Fruit fly (Drosophila melanogaster): ENCODE data around the gene tomboy20.

tomboy20 gene

dm6 chr3R:10775246-10775645 is 39.5 kb upstream of the tomboy20 start (continued):
- TF ChIP-seq CG42726 (GFP tag; IDR thresholded peaks at IDR 0.05; ENCODE audit: partially characterized antibody) (no peak), Dip3 (GFP tag; optimal IDR thresholded peaks at IDR 0.05) (no peak), Gug (GFP tag; IDR thresholded peaks at IDR 0.05) (no peak), ab (GFP tag; optimal IDR thresholded peaks at IDR 0.05) (no peak), NfI (GFP tag; optimal IDR thresholded peaks at IDR 0.05) (no peak), CG10979 (tag; optimal IDR thresholded peaks at IDR 0.05) (no peak), ham (GFP tag; IDR thresholded peaks at IDR 0.05) (no peak), unpg (GFP tag; optimal IDR thresholded peaks at IDR 0.05) (no peak), Awh (GFP tag; IDR thresholded peaks at IDR 0.05) (no peak), tio (GFP tag; optimal IDR thresholded peaks at IDR 0.05) (no peak), CG3407 (GFP tag; optimal IDR thresholded peaks at IDR 0.05) (no peak), corto (GFP tag; optimal IDR thresholded peaks at IDR 0.05) (no peak), Med (GFP tag) (peak; percentile 74), CG17385 (GFP tag; optimal IDR thresholded peaks at IDR 0.05) (no peak), NC2α (GFP tag; optimal IDR thresholded peaks at IDR 0.05) (no peak), abd-A (tag; optimal IDR thresholded peaks at IDR 0.05) (no peak), CG8281 (tag; optimal IDR thresholded peaks at IDR 0.05) (no peak), CG1832 (GFP tag; optimal IDR thresholded peaks at IDR 0.05) (no peak), lmd (GFP tag; IDR thresholded peaks at IDR 0.05) (peak; percentile 27; the same call in 1 of the 2 replicates), lilli (GFP tag; optimal IDR thresholded peaks at IDR 0.05) (no peak), jigr1 (GFP tag; IDR thresholded peaks at IDR 0.05) (no peak), row (GFP tag; IDR thresholded peaks at IDR 0.05) (no peak; the same call in 2 of the 3 replicates), vnd (GFP tag; IDR thresholded peaks at IDR 0.05; ENCODE audit: partially characterized antibody) (no peak), fd64A (GFP tag; optimal IDR thresholded peaks at IDR 0.05) (no peak), Taf1 (GFP tag; IDR thresholded peaks at IDR 0.05) (0 out of 2 replicates have a peak, but pooled peaks have one; percentile 49), Hsf (GFP tag; optimal IDR thresholded peaks at IDR 0.05) (no peak), E2f2 (GFP tag; IDR thresholded peaks at IDR 0.05) (no peak), CTCF (GFP tag; optimal IDR thresholded peaks at IDR 0.05) (no peak), Eip74EF (GFP tag; optimal IDR thresholded peaks at IDR 0.05) (no peak), gro (GFP tag; optimal IDR thresholded peaks at IDR 0.05) (no peak), sisA (GFP tag; IDR thresholded peaks at IDR 0.05) (no peak; the same call in 1 of the 2 replicates), CG31441 (GFP tag; IDR thresholded peaks at IDR 0.05) (no peak), CG34422 (GFP tag; IDR thresholded peaks at IDR 0.05) (no peak), sob (GFP tag; IDR thresholded peaks at IDR 0.05) (no peak), CG33213 (GFP tag; optimal IDR thresholded peaks at IDR 0.05) (no peak), sens (GFP tag) (peak; percentile 57), ind (GFP tag; optimal IDR thresholded peaks at IDR 0.05) (no peak), tgo (GFP tag; IDR thresholded peaks at IDR 0.05) (no peak), CG14710 (tag; optimal IDR thresholded peaks at IDR 0.05) (no peak), CG11247 (GFP tag; IDR thresholded peaks at IDR 0.05) (no peak), CrebB (tag; optimal IDR thresholded peaks at IDR 0.05) (no peak), CG1647 (GFP tag; optimal IDR thresholded peaks at IDR 0.05) (no peak), CG12659 (GFP tag; optimal IDR thresholded peaks at IDR 0.05) (no peak), Deaf1 (tag; optimal IDR thresholded peaks at IDR 0.05) (no peak), Camta (GFP tag; optimal IDR thresholded peaks at IDR 0.05) (no peak), CG10654 (GFP tag; optimal IDR thresholded peaks at IDR 0.05) (no peak), Atf-2 (GFP tag; optimal IDR thresholded peaks at IDR 0.05) (no peak), hbn (GFP tag; IDR thresholded peaks at IDR 0.05; ENCODE audit: partially characterized antibody) (no peak), fd102C (GFP tag; optimal IDR thresholded peaks at IDR 0.05) (no peak), ems (GFP tag; optimal IDR thresholded peaks at IDR 0.05) (peak; percentile 38), CG7271 (tag; optimal IDR thresholded peaks at IDR 0.05) (no peak), Hand (GFP tag; optimal IDR thresholded peaks at IDR 0.05) (no peak), CG1602 (GFP tag; optimal IDR thresholded peaks at IDR 0.05) (no peak)

All from whole organism, embryonic.